Worm (Caenorhabditis elegans) whole organism, L1 larva: ENCODE measurements around the gene Y54G2A.57.

Source experiments
- C04F5.9 ChIP-seq: sonication (generic microtip); optimal IDR thresholded peaks from 2 replicates; lab custom pipeline; 2016; ENCODE audit warnings: missing genetic modification characterization, missing compliant biosample characterization
- egl-13 ChIP-seq: sonication (generic microtip); optimal IDR thresholded peaks from 2 replicates; lab custom pipeline; 2016; ENCODE audit warnings: missing genotype, missing genetic modification reagents, missing genetic modification characterization, missing compliant biosample characterization
- egl-27 ChIP-seq, 2 experiments: fragments of 150-350 bp in 1 of 2; sonication (generic microtip); optimal IDR thresholded peaks; 3 replicates each; lab custom pipeline; 2017 to 2018; ENCODE audit warnings: missing biosample characterization in 2 of 2, missing genetic modification characterization in 2 of 2, missing genetic modification reagents in 2 of 2
- elt-2 ChIP-seq: sonication (generic microtip); optimal IDR thresholded peaks from 2 replicates; lab custom pipeline; 2016; ENCODE audit warnings: missing genetic modification characterization, mild to moderate bottlenecking, inconsistent platforms, missing compliant biosample characterization, missing genetic modification reagents
- elt-3 ChIP-seq, 6 experiments: fragments of 150-350 bp in 1 of 6; sonication (generic microtip); optimal IDR thresholded peaks; 2 replicates each; lab custom pipeline; 2017 to 2018; ENCODE audit warnings: missing biosample characterization in 6 of 6, missing genetic modification characterization in 6 of 6, inconsistent platforms in 1 of 6
- jun-1 ChIP-seq: fragments of 150-350 bp; optimal IDR thresholded peaks from 2 replicates; lab custom pipeline; 2014; ENCODE audit warnings: missing biosample characterization, missing genetic modification reagents, missing genetic modification characterization
- lin-14 ChIP-seq: fragments of 200-800 bp; sonication (Bioruptor generic); optimal IDR thresholded peaks from 2 replicates; lab custom pipeline; 2018; ENCODE audit warnings: mild to moderate bottlenecking, missing genetic modification characterization, moderate library complexity, missing compliant biosample characterization
- lin-39 ChIP-seq: fragments of 150-350 bp; optimal IDR thresholded peaks from 2 replicates; lab custom pipeline; 2014; ENCODE audit warnings: missing biosample characterization, missing genetic modification reagents, missing genetic modification characterization
- mep-1 ChIP-seq: fragments of 150-350 bp; optimal IDR thresholded peaks from 2 replicates; lab custom pipeline; 2014; ENCODE audit warnings: missing biosample characterization, missing genetic modification characterization
- nhr-237 ChIP-seq: fragments of 150-350 bp; optimal IDR thresholded peaks from 2 replicates; lab custom pipeline; 2014; ENCODE audit warnings: missing biosample characterization, missing genetic modification characterization
- nhr-77 ChIP-seq: fragments of 150-350 bp; optimal IDR thresholded peaks from 2 replicates; lab custom pipeline; 2014; ENCODE audit warnings: missing biosample characterization, missing genetic modification characterization
- pqm-1 ChIP-seq: sonication (generic microtip); optimal IDR thresholded peaks from 3 replicates; lab custom pipeline; 2017; ENCODE audit warnings: missing biosample characterization, missing genetic modification characterization
- sptf-1 ChIP-seq: fragments of 150-350 bp; optimal IDR thresholded peaks from 2 replicates; lab custom pipeline; 2014; ENCODE audit warnings: missing biosample characterization, missing genetic modification characterization

- TF ChIP-seq sptf-1 (no peak), egl-13 (tag; lab: Kevin White, UChicago) (no peak), nhr-77 (no peak), lin-39 (tag; lab: Kevin White, UChicago) (no peak), elt-2 (tag; lab: Kevin White, UChicago) (no peak), pqm-1 (tag; lab: Kevin White, UChicago) (no peak), mep-1 (tag; lab: Kevin White, UChicago) (no peak), C04F5.9 (tag; lab: Kevin White, UChicago) (no peak), elt-3 (tag; optimal IDR thresholded peaks at IDR 0.05; lab: Kevin White, UChicago) (no peak), nhr-237 (tag; lab: Kevin White, UChicago) (no peak), jun-1 (no peak), lin-14 (GFP tag; lab: Kevin White, UChicago) (no peak), egl-27 (tag; optimal IDR thresholded peaks at IDR 0.05; lab: Kevin White, UChicago) (no peak)
These were observed 1.3 kb downstream of the Y54G2A.57 start for ce11 chrIV:2971060-2971459.
